Fruit fly (Drosophila melanogaster) whole organism: Measurements from ENCODE around the gene mRpL20.

Experiments
- CG8478 ChIP-seq: fragments of >200 bp; optimal IDR thresholded peaks from 2 replicates; lab custom pipeline; 2018; ENCODE audit warnings: inconsistent platforms
- Dll ChIP-seq: fragments of >200 bp; optimal IDR thresholded peaks from 2 replicates; lab custom pipeline; 2017
- pan ChIP-seq: fragments of >200 bp; optimal IDR thresholded peaks from 2 replicates; lab custom pipeline; 2017
- psq ChIP-seq: fragments of >200 bp; optimal IDR thresholded peaks from 2 replicates; lab custom pipeline; 2017
- usp ChIP-seq: fragments of >200 bp; optimal IDR thresholded peaks from 2 replicates; lab custom pipeline; 2017; ENCODE audit warnings: missing biosample characterization, missing genetic modification characterization, mixed read lengths

- TF ChIP-seq pan (lab: Kevin White, UChicago) (no peak), usp (GFP tag; lab: Kevin White, UChicago) (no peak), psq (lab: Kevin White, UChicago) (no peak), Dll (no peak), CG8478 (lab: Kevin White, UChicago) (no peak)
Measured at dm6 chr3L:13026872-13027271, 9.2 kb upstream of the mRpL20 start.
